Worm (Caenorhabditis elegans): ENCODE results near the gene W02F12.2.

DNA sequence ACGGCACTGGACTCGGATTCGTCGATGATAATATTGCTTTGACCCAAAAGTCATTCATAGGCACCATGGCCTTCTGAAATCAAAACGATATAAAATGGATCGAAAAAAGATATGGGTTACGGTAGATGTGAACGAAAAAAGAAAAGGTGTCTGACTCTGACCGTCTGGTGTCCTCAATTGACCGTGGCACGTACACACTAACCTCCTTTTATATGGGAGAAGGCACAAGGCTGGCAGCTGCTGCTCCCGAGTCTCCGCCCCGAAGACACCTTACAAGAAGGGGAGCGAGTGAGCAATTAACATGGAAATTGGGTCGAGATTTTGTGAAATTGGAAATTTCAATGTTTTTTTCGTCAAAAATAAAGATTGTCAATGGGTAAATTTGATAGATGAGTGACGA is 16.0 kb downstream of the W02F12.2 start, which contains the start of gene egl-46:
- TF ChIP-seq ama-1 (optimal IDR thresholded peaks at IDR 0.05) (no peak), ceh-13 (GFP tag; optimal IDR thresholded peaks at IDR 0.05) (no peak), hmg-4 (GFP tag; optimal IDR thresholded peaks at IDR 0.05) (no peak), scrt-1 (GFP tag; IDR thresholded peaks at IDR 0.05) (no peak), hmbx-1 (tag; optimal IDR thresholded peaks at IDR 0.05) (no peak), tbx-11 (GFP tag; IDR thresholded peaks at IDR 0.05) (no peak), sea-1 (GFP tag; conservative IDR thresholded peaks at IDR 0.05) (no peak)
